Fruit fly (Drosophila melanogaster): ENCODE data around the gene CG13041.

CG13041 gene

DNA sequence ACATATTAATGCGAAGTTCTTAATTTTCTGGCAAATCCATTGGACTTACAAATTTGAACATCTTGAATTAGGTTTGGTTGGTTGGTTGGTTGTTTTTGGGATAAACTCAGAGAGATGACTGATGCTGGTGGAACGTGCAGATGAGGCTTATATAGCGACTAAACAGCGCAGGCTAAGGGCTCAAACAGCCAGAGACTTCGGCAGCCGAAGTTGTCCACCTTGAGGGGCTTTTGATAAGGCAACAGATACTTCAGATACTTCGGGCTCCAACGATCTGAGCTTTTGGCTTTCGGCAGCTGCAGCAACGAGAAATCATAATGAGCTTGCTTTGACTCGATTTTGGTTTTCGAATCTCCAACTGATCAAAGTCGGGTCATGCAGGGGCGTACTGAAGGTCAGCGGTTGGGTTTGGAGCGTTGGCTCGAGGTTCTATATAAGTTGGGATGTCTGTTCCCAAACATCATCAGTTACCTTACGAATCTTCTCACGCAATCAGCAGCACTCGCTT is at the start of gene CG13041, which contains the start of gene CG13060:
TSS of gene CG13041 (minus strand) at position 128 of the 508 bp plus-strand sequence.
TSS of gene CG13060 (plus strand) at position 458 of the 508 bp plus-strand sequence.
- TF ChIP-seq noc (tag; optimal IDR thresholded peaks at IDR 0.05), result no peak

DNA sequence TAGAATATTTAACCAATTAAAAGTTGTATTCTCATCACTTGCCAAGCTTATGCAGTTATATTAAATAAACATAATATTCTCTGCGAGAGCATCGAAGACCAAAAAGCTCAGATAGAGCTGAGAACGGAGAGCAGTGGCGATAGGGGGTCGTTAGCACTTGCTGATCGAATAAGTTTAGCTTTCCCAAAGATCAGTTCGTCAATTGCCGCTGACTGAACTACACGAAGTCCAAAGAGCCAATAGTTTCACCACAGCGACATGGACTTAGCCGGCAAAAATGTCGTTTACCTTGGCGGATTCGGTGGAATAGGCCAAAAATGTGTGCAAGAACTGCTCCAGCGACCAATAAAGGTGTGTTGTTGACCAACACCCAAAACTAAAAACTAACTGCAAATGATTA is 48.9 kb upstream of the CG13041 start, which contains the start of gene CG4842:
TSS of gene CG4842 (plus strand) at position 191 of the 400 bp plus-strand sequence.
- TF ChIP-seq noc (tag; optimal IDR thresholded peaks at IDR 0.05), result no peak

DNA sequence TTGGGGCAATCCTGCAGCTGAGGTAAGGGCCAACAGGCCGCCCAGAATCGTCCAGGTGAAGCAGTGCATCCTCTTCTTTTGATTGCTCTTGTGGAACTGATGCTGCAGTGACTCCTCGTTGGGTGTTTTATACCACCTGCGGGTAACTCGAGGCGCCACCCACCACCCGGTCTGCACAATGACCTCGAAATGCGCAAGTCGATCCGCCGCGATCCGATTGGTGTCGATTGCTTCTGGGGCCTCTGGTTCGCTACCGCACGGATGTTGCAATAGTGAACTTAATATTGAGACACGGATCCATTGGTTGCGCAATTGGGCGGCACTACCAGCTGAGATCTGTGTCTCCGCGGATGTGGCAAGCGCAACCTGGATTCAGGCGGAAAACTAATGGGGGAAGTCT is 47.9 kb upstream of the CG13041 start, which contains the start of gene Cpr72Ec:
TSS of gene Cpr72Ec (minus strand) at position 101 of the 400 bp plus-strand sequence.
- TF ChIP-seq noc (tag; optimal IDR thresholded peaks at IDR 0.05), result no peak

DNA sequence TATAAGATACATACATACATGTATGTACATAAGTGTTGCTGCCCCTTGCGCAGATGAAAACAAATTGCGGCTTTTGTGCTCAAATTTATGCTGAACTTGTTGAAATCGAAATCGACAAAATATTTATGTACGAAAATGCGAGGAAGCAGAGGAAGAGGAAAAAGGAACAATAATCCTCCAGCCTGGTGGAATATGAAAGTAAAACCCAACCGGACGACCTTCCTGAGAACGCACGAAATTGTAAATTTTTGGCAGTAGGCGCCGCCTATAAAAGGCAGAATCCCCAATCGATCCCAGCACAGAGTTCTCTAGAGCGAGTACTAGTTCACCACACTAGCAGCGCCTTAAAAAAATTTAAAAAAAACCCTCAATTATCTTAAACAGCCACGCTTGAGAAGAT is 45.3 kb upstream of the CG13041 start, which contains the start of gene Cpr72Eb:
TSS of gene Cpr72Eb (plus strand) at position 301 of the 400 bp plus-strand sequence.
- no peak for TF ChIP-seq noc (tag; optimal IDR thresholded peaks at IDR 0.05)

DNA sequence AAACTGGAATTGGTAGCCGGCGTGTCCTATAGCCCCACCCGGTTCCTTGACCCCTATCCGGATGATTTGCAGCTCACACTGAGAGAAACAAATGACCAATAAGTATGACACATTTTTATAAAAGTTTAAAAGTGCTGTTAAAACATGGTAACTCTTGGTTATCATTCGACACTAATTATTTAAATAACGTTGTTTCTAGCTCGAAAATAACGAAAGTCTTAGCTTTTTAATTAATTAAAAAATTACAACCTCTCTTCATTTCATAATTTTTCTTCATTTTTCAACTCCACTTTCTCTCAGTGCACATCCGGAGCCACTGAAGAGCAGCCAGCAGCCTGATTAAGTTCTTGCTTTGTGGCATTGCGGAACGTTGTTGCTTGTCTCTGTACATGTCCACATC is 44.9 kb upstream of the CG13041 start:
- TF ChIP-seq noc (tag; optimal IDR thresholded peaks at IDR 0.05), result no peak

DNA sequence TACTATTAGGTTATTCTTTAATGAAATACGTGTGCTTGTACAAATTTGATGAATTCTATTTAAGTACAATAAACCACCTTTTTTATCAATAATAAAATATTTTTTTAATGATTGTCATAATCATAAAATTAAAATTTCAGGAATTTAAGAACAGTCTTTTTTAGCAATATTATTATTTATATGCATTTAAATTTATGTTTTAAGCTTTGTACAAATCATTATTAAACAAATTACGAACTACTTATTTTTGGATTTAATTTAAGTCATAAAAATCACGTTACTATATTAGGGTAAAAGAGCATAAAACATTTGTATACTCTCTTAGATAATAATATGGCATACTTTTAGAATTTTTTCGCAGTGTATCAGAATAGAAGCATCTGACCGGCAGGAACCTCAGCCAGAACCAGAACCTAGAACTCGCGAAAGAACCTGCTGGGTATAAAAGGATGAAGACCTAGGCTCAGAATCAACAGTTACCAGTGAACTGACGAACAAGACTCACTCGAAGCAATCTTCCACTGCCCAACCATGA is 42.9 kb upstream of the CG13041 start, which contains the start of gene Cpr72Ea:
TSS of gene Cpr72Ea (plus strand) at position 485 of the 535 bp plus-strand sequence.
- no peak for TF ChIP-seq noc (tag; optimal IDR thresholded peaks at IDR 0.05)

DNA sequence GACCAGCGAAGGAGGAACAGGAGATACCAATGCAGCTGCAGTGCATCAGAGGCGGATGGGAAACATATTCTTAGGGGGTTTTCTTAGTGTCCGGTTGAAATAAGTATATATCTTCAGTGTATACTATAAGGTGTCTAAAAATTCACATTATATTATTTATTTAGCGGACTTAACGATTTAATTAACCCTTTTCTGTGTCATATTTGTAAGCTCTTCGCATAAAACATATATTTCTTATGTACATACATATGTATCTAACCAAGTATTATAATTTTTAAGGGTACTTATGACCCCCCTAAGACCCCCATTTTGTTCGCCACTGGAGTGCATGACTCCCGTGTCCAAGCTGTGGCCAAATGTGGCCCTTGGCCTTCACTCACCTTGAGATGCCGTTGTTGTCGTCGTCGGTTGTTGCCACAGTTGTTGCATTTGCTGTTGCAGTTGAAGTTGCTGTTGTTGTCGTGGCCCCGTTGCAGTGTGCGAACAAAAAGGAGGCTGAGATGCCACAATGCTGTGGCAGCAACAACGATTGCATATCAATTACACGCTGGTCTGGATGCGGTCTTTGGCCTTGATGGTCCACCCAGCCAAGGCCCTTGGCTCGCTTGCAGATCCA is 42.0 kb upstream of the CG13041 start:
- TF ChIP-seq noc (tag; optimal IDR thresholded peaks at IDR 0.05), result no peak

DNA sequence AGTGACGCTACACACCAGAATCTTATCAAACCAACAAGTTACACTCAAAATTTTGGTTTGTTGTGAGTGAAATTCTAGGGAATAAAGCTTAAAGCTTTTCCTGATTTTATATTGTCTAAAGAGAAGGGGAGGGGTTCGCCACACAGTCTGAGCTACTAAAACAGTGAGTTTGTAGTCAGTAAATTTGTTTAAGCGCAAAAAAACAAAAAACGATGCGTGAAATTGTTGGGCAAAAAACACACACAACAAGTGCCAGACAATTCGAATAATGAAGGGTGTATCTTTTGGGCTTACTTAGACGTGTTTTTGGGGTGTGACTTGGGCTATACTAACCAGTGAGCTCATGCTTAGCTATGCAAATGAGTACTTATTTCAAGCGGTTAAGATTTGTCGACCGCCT is 40.5 kb upstream of the CG13041 start:
- no peak for TF ChIP-seq noc (tag; optimal IDR thresholded peaks at IDR 0.05)

DNA sequence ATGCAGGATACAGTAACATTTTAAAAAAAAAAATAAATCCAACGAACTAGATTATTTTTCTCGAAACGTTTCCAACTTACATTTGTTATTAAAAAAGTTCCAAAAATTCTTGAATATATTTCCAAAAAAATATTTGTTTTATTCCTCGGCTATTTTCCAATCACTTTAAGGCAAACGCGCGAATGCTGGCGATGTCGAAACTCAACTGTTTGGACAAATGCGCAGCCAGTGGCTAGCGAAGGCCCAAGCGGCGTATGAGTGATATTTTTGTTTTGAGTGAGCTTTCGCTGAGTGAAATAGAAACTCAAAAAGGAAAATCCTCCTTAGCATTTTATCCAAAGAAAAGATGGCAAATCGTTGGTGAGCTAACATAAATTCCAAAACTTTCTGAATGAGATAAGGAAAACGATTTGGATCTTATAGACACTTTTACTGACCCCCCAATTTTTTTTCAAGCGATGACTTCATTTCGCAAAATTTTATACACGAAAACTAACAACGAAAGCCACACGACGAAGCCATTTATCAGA is 40.0 kb upstream of the CG13041 start, which contains the start of gene ringer:
TSS of gene ringer (minus strand) at position 210 of the 530 bp plus-strand sequence.
- no peak for TF ChIP-seq noc (tag; optimal IDR thresholded peaks at IDR 0.05)

DNA sequence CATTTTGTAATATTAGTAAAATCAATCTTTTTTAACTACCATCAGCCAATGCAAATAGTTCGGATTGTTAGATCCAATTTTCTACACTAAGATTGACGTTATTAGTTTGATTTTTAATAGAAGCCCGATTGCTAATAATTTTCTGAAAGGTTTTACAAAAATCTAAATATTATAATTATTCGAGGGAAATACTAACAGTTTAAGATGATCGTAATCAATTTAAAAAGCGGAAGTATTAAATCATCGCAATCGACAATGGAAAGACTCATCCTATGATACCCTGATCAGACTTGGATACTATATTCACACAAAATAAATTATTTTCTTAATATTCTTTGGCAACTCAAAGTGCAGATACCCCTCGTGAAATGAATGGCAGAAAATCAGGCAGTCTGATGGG is 38.5 kb upstream of the CG13041 start:
- no peak for TF ChIP-seq noc (tag; optimal IDR thresholded peaks at IDR 0.05)

DNA sequence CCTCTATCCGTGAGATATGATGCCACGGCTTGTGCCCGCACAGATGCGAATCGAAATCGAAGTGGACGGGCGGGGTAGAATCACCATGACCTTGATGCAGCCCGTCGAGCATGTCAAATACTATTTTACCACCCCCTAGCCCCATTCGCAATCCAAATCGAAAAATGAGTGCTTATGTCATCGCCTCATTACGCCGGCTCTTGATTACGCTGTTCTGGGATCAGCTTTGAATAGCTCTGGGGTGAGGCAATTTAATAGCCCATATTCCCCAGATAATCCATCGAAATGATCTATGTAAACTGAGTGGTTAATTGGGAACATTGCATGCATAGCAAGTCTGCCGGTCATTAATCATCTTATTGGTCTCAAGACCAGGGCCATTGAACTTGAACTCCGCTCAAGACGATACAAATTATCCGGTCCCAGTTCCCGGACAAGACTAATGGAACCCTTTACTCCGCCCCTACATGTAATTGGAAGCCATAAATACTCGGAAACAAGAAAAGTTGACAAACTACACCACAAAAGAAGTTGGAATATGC is 37.9 kb upstream of the CG13041 start:
- no peak for TF ChIP-seq noc (tag; optimal IDR thresholded peaks at IDR 0.05)

DNA sequence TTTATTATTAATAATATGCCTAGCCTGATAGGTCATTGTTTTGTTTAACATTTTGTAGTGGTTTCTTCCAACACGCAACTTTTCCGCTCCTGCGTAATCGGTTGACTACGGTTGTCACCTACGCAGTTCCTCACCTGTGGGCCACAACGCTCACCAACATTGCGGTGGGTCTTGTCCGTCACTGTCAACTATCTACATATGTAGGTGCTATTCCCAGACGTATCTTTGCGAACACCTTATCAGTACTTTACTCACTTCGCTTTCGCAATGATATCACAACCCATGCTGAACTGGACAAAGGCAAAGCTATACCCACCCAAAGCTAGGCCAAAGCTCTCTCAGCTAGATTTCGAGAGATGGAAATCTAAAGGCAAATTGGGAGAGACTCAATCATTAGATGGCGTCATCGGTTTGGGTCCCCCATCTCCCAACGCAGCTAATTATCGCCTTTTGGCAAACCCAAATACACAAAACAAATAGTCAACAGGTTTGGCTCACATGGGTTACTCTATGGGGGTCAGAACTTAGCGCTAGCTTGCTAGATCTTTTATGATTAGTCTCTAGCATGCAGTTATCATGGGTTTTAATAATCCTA is 36.9 kb upstream of the CG13041 start:
- peak; percentile 17 for TF ChIP-seq noc (tag; optimal IDR thresholded peaks at IDR 0.05)

DNA sequence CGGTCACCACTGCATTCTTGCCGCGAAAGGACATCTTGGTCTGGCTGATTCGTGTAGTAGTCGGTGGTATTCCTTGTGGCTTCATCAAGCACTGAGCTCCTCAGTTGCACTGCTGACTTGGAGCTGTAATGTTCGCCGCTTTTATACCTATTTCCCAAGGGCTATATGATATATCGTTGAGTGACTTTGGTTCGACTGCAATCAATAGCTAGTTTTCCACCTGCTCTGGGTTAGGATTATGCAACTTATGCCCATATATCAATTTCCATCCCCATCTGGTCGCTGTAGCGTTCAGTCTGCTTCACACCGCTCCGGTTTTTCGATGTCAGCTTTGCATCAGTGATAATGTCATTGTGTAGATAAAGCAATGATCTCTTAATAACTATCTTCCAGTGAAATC is 34.9 kb upstream of the CG13041 start, which contains the start of gene Pdh:
TSS of gene Pdh (minus strand) at position 101 of the 400 bp plus-strand sequence.
- no peak for TF ChIP-seq noc (tag; optimal IDR thresholded peaks at IDR 0.05)

DNA sequence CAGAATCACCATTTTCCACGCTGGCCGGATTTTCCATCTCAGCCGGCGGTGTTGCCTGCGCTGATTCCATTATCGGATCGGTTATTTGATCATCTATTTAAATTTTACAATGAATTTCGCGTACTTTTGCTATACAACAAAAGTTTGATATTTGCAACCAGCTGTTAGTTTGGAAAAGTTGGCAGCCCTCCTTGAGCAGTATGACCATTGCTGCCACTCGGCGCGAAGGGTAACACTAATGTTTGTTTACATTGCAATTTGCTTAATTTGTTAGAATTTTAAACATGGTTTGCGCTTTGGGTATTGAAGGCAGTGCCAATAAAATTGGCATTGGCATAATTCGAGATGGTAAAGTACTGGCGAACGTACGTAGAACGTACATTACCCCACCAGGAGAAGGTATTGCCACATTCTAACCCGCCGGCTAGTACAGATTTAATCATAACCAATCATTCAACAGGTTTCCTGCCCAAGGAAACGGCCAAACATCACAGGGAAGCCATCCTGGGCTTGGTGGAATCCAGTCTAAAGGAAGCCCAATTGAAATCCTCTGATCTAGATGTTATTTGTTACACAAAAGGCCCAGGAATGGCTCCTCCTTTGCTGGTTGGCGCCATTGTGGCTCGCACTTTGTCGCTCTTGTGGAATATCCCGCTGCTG is 32.6 kb upstream of the CG13041 start, which contains the start of the genes Golgin104 and Tcs3:
TSS of gene Golgin104 (minus strand) at position 182 of the 660 bp plus-strand sequence.
TSS of gene Tcs3 (plus strand) at position 222 of the 660 bp plus-strand sequence.
- TF ChIP-seq noc (tag; optimal IDR thresholded peaks at IDR 0.05), result no peak

DNA sequence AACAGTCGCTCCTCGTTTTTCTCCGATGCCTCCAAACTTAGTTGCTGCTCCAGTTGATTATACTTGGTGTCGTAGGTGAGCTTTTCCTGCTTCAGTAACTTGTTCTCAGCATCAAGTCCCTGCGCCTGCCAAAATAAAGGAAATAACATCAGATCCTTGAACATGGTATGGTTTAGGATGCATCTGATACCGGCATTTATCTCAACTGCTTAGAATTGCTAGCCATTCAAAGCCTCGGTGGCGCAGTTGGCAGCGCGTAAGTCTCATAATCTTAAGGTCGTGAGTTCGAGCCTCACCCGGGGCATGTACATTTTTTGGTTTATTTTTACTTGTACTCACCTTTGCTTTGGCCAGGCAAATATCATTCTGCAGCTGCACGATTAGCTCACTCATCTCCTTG is 30.4 kb upstream of the CG13041 start:
- TF ChIP-seq noc (tag; optimal IDR thresholded peaks at IDR 0.05), result no peak

Measured in whole organism, larva.